Fruit fly (Drosophila melanogaster) whole organism, prepupa: ENCODE data around the gene Vps29.

Source experiments
- Blimp-1 ChIP-seq: fragments of 200-800 bp; sonication (Bioruptor generic); optimal IDR thresholded peaks from 3 replicates; lab custom pipeline; 2017; ENCODE audit warnings: missing biosample characterization, missing genetic modification characterization, mild to moderate bottlenecking, moderate library complexity, missing genetic modification reagents
- CG10631 ChIP-seq: fragments of 200-800 bp; sonication (Bioruptor generic); optimal IDR thresholded peaks from 2 replicates; lab custom pipeline; 2016; ENCODE audit warnings: missing biosample characterization, missing genetic modification characterization
- CG10669 ChIP-seq: fragments of 200-800 bp; sonication (Bioruptor generic); optimal IDR thresholded peaks from 3 replicates; lab custom pipeline; 2018; ENCODE audit warnings: missing biosample characterization, mild to moderate bottlenecking, missing genetic modification characterization, moderate library complexity
- CG11294 ChIP-seq: fragments of 200-800 bp; sonication (Bioruptor generic); IDR thresholded peaks from 2 replicates; pipeline ENCODE4 v1.3.6; 2022; ENCODE audit warnings: missing biosample characterization, missing genetic modification characterization
- CG11762 ChIP-seq: fragments of 200-800 bp; sonication (Bioruptor generic); optimal IDR thresholded peaks from 3 replicates; lab custom pipeline; 2016; ENCODE audit warnings: missing biosample characterization, missing genetic modification characterization; ENCODE audit not compliant: insufficient read depth
- CG1621 ChIP-seq: fragments of 200-800 bp; sonication (Bioruptor generic); optimal IDR thresholded peaks from 3 replicates; lab custom pipeline; 2018; ENCODE audit warnings: missing biosample characterization, mild to moderate bottlenecking, missing genetic modification characterization
- CG16779 ChIP-seq: fragments of 200-800 bp; sonication (Bioruptor generic); optimal IDR thresholded peaks from 3 replicates; lab custom pipeline; 2017; ENCODE audit warnings: missing biosample characterization, mild to moderate bottlenecking, missing genetic modification characterization
- CG3032 ChIP-seq: fragments of 200-800 bp; optimal IDR thresholded peaks from 2 replicates; lab custom pipeline; 2019; ENCODE audit warnings: missing biosample characterization, mild to moderate bottlenecking, missing genetic modification characterization, moderate library complexity
- CG31627 ChIP-seq: fragments of 200-800 bp; sonication (Bioruptor generic); optimal IDR thresholded peaks from 3 replicates; lab custom pipeline; 2016; ENCODE audit warnings: missing biosample characterization, missing genetic modification characterization
- CG34406 ChIP-seq: fragments of 200-800 bp; sonication (Bioruptor generic); optimal IDR thresholded peaks from 3 replicates; lab custom pipeline; 2016; ENCODE audit warnings: missing biosample characterization, missing genetic modification characterization
- CG3919 ChIP-seq: fragments of 200-800 bp; sonication (Bioruptor generic); optimal IDR thresholded peaks from 3 replicates; lab custom pipeline; 2016; ENCODE audit warnings: missing biosample characterization, missing genetic modification characterization
- CG6163 ChIP-seq: fragments of 200-800 bp; sonication (Bioruptor generic); IDR thresholded peaks from 3 replicates; pipeline ENCODE4 v1.3.6; 2022; ENCODE audit warnings: missing biosample characterization, missing genetic modification characterization
- CG6276 ChIP-seq: fragments of 200-800 bp; sonication (Bioruptor generic); optimal IDR thresholded peaks from 2 replicates; lab custom pipeline; 2017; ENCODE audit warnings: missing biosample characterization, mild to moderate bottlenecking, missing genetic modification characterization
- CG6808 ChIP-seq: fragments of 200-800 bp; sonication (Bioruptor generic); optimal IDR thresholded peaks from 3 replicates; lab custom pipeline; 2017; ENCODE audit warnings: missing biosample characterization, missing genetic modification characterization, mild to moderate bottlenecking, moderate library complexity, missing genetic modification reagents
- CG6854 ChIP-seq: fragments of 200-800 bp; sonication (Bioruptor generic); optimal IDR thresholded peaks from 2 replicates; lab custom pipeline; 2017; ENCODE audit warnings: missing biosample characterization, mild to moderate bottlenecking, missing genetic modification characterization
- CG8119 ChIP-seq: fragments of 200-800 bp; sonication (Bioruptor generic); IDR thresholded peaks from 3 replicates; pipeline ENCODE4 v1.3.6; 2022; ENCODE audit warnings: missing biosample characterization, missing genetic modification characterization
- CG8632 ChIP-seq: fragments of 200-800 bp; sonication (Bioruptor generic); optimal IDR thresholded peaks from 3 replicates; lab custom pipeline; 2016; ENCODE audit warnings: missing biosample characterization, missing genetic modification characterization
- Eip75B ChIP-seq: fragments of 200-800 bp; sonication (Bioruptor generic); optimal IDR thresholded peaks from 3 replicates; lab custom pipeline; 2016; ENCODE audit warnings: missing biosample characterization, missing genetic modification characterization
- Eip78C ChIP-seq: fragments of 200-800 bp; sonication (Bioruptor generic); peaks from one replicate; lab custom pipeline; 2016; ENCODE audit warnings: missing biosample characterization, missing genetic modification characterization
- Eip93F ChIP-seq: fragments of 200-800 bp; sonication (Bioruptor generic); optimal IDR thresholded peaks from 2 replicates; lab custom pipeline; 2016; ENCODE audit warnings: missing biosample characterization, mild to moderate bottlenecking, missing genetic modification characterization
- Ets96B ChIP-seq: fragments of 200-800 bp; optimal IDR thresholded peaks from 2 replicates; lab custom pipeline; 2019; ENCODE audit warnings: missing biosample characterization, mild to moderate bottlenecking, missing genetic modification characterization, moderate library complexity
- Hr39 ChIP-seq: fragments of 200-800 bp; sonication (Bioruptor generic); optimal IDR thresholded peaks from 2 replicates; lab custom pipeline; 2016; ENCODE audit warnings: missing biosample characterization, missing genetic modification characterization
- Lpt ChIP-seq: fragments of 200-800 bp; sonication (Bioruptor generic); optimal IDR thresholded peaks from 3 replicates; lab custom pipeline; 2016; ENCODE audit warnings: missing biosample characterization, missing genetic modification characterization
- OdsH ChIP-seq: fragments of 200-800 bp; sonication (Bioruptor generic); optimal IDR thresholded peaks from 3 replicates; lab custom pipeline; 2016; ENCODE audit warnings: missing biosample characterization, missing genetic modification characterization
- Sox102F ChIP-seq: fragments of 200-800 bp; sonication (Bioruptor generic); optimal IDR thresholded peaks from 2 replicates; lab custom pipeline; 2016; ENCODE audit warnings: missing biosample characterization, mild to moderate bottlenecking, missing genetic modification characterization
- Sox14 ChIP-seq: fragments of 200-800 bp; sonication (Bioruptor generic); optimal IDR thresholded peaks from 3 replicates; lab custom pipeline; 2016; ENCODE audit warnings: missing biosample characterization, missing genetic modification characterization
- Sox15 ChIP-seq: fragments of 200-800 bp; sonication (Bioruptor generic); optimal IDR thresholded peaks from 3 replicates; lab custom pipeline; 2016; ENCODE audit warnings: missing biosample characterization, missing genetic modification characterization
- acj6 ChIP-seq: fragments of 200-800 bp; sonication (Bioruptor generic); optimal IDR thresholded peaks from 3 replicates; lab custom pipeline; 2016; ENCODE audit warnings: missing biosample characterization, missing genetic modification characterization
- cyc ChIP-seq: fragments of 200-800 bp; sonication (Bioruptor generic); optimal IDR thresholded peaks from 3 replicates; lab custom pipeline; 2016; ENCODE audit warnings: missing biosample characterization, missing genetic modification characterization
- dac ChIP-seq: fragments of 200-800 bp; sonication (Bioruptor generic); optimal IDR thresholded peaks from 2 replicates; lab custom pipeline; 2017; ENCODE audit warnings: missing biosample characterization, mild to moderate bottlenecking, missing genetic modification characterization
- dsx ChIP-seq: fragments of 200-800 bp; optimal IDR thresholded peaks from 3 replicates; lab custom pipeline; 2019; ENCODE audit warnings: missing biosample characterization, mild to moderate bottlenecking, missing genetic modification characterization, moderate library complexity; ENCODE audit not compliant: poor library complexity, severe bottlenecking
- eg ChIP-seq: fragments of 200-800 bp; sonication (Bioruptor generic); IDR thresholded peaks from 3 replicates; pipeline ENCODE4 v1.3.6; 2022; ENCODE audit warnings: missing biosample characterization, missing genetic modification characterization
- esn ChIP-seq: fragments of 200-800 bp; sonication (Bioruptor generic); optimal IDR thresholded peaks from 2 replicates; lab custom pipeline; 2016; ENCODE audit warnings: missing biosample characterization, mild to moderate bottlenecking, missing genetic modification characterization, moderate library complexity
- fd59A ChIP-seq: fragments of 200-800 bp; sonication (Bioruptor generic); optimal IDR thresholded peaks from 2 replicates; lab custom pipeline; 2017; ENCODE audit warnings: missing biosample characterization, mild to moderate bottlenecking, missing genetic modification characterization, missing genetic modification reagents
- fd85E ChIP-seq: fragments of 200-800 bp; sonication (Bioruptor generic); optimal IDR thresholded peaks from 3 replicates; lab custom pipeline; 2016; ENCODE audit warnings: missing biosample characterization, missing genetic modification characterization
- lz ChIP-seq: fragments of 200-800 bp; sonication (Bioruptor generic); optimal IDR thresholded peaks from 3 replicates; lab custom pipeline; 2016; ENCODE audit warnings: missing biosample characterization, missing genetic modification characterization
- net ChIP-seq: fragments of 200-800 bp; sonication (Bioruptor generic); optimal IDR thresholded peaks from 3 replicates; lab custom pipeline; 2016; ENCODE audit warnings: missing biosample characterization, missing genetic modification characterization
- salr ChIP-seq, 2 experiments: fragments of 200-800 bp; sonication (Bioruptor generic); optimal IDR thresholded peaks; 3 replicates each; lab custom pipeline; 2016 to 2018; ENCODE audit warnings: missing biosample characterization in 2 of 2, missing genetic modification characterization in 2 of 2, mild to moderate bottlenecking in 1 of 2
- spab ChIP-seq: fragments of 200-800 bp; sonication (Bioruptor generic); optimal IDR thresholded peaks from 2 replicates; lab custom pipeline; 2017; ENCODE audit warnings: missing biosample characterization, mild to moderate bottlenecking, missing genetic modification characterization, missing genetic modification reagents
- ss ChIP-seq, 2 experiments: fragments of 200-800 bp; sonication (Bioruptor generic); optimal IDR thresholded peaks; 2 replicates in 1 of 2; 3 replicates in 1 of 2; lab custom pipeline; 2017 to 2018; ENCODE audit warnings: mild to moderate bottlenecking in 2 of 2, missing biosample characterization in 2 of 2, missing genetic modification characterization in 2 of 2, moderate library complexity in 1 of 2
- svp ChIP-seq: fragments of 200-800 bp; sonication (Bioruptor generic); peaks from one replicate; lab custom pipeline; 2016; ENCODE audit warnings: missing biosample characterization, missing genetic modification characterization
- topi ChIP-seq: fragments of 200-800 bp; sonication (Bioruptor generic); optimal IDR thresholded peaks from 3 replicates; lab custom pipeline; 2016; ENCODE audit warnings: missing biosample characterization, missing genetic modification characterization
- vri ChIP-seq: fragments of 200-800 bp; sonication (Bioruptor generic); optimal IDR thresholded peaks from 3 replicates; lab custom pipeline; 2016; ENCODE audit warnings: missing biosample characterization, mild to moderate bottlenecking, missing genetic modification characterization

Vps29 gene

dm6 chr2L:1150554-1150953, at the start of gene Vps29, which contains the start of gene Tfb4:
Gene Vps29, plus strand, starts transcription at chr2L:1150766.
Gene Tfb4, minus strand, starts transcription at chr2L:1150677.
- no peak for TF ChIP-seq fd59A (GFP tag; lab: Kevin White, UChicago)
- TF ChIP-seq CG3032 (tag; lab: Kevin White, UChicago) = peak; percentile 31
- no peak for TF ChIP-seq CG10669 (GFP tag; lab: Kevin White, UChicago)
- TF ChIP-seq CG34406 (GFP tag; lab: Kevin White, UChicago) = no peak
- no peak for TF ChIP-seq OdsH
- TF ChIP-seq Ets96B (tag; lab: Kevin White, UChicago) = no peak
- TF ChIP-seq CG6854 (GFP tag; lab: Kevin White, UChicago) = no peak
- TF ChIP-seq CG11294 (GFP tag; lab: Robert Waterston, UW) = no peak
- peak; percentile 42 for TF ChIP-seq lz
- TF ChIP-seq Eip75B (GFP tag; lab: Kevin White, UChicago) = no peak
- TF ChIP-seq ss (GFP tag; optimal IDR thresholded peaks at IDR 0.05; lab: Kevin White, UChicago) = no peak
- TF ChIP-seq CG8632 (GFP tag; lab: Kevin White, UChicago) = no peak
- no peak for TF ChIP-seq topi (GFP tag; lab: Kevin White, UChicago)
- TF ChIP-seq vri (GFP tag; lab: Kevin White, UChicago) = no peak
- no peak for TF ChIP-seq Sox102F (GFP tag; lab: Kevin White, UChicago)
- peak; percentile 78 for TF ChIP-seq CG6163
- no peak for TF ChIP-seq CG6808 (GFP tag; lab: Kevin White, UChicago)
- no peak for TF ChIP-seq Eip78C
- no peak for TF ChIP-seq Sox15 (GFP tag; lab: Kevin White, UChicago)
- peak; percentile 70 for TF ChIP-seq esn (GFP tag; lab: Kevin White, UChicago)
- TF ChIP-seq CG6276 (GFP tag; lab: Kevin White, UChicago) = no peak
- TF ChIP-seq CG31627 = peak; percentile 48
- peak; percentile 58; the same call in 2 of the 3 replicates for TF ChIP-seq eg (GFP tag; lab: Robert Waterston, UW)

dm6 chr2L:1102349-1102748, 48.2 kb upstream of the Vps29 start, which contains the start of gene CG4629:
Gene CG4629, minus strand, starts transcription at chr2L:1102504.
- TF ChIP-seq CG11294 (GFP tag; lab: Robert Waterston, UW) = no peak
- peak; percentile 90 for TF ChIP-seq svp
- TF ChIP-seq CG8119 (GFP tag; lab: Robert Waterston, UW) = peak; percentile 19; the same call in 1 of the 3 replicates
- TF ChIP-seq CG3032 (tag; lab: Kevin White, UChicago) = no peak
- TF ChIP-seq net = peak; percentile 77
- peak; percentile 65 for TF ChIP-seq eg (GFP tag; lab: Robert Waterston, UW)
- TF ChIP-seq CG16779 (tag; lab: Kevin White, UChicago) = peak; percentile 9
- TF ChIP-seq Sox14 = no peak
- no peak for TF ChIP-seq CG31627
- TF ChIP-seq CG1621 (tag; lab: Kevin White, UChicago) = no peak

DNA sequence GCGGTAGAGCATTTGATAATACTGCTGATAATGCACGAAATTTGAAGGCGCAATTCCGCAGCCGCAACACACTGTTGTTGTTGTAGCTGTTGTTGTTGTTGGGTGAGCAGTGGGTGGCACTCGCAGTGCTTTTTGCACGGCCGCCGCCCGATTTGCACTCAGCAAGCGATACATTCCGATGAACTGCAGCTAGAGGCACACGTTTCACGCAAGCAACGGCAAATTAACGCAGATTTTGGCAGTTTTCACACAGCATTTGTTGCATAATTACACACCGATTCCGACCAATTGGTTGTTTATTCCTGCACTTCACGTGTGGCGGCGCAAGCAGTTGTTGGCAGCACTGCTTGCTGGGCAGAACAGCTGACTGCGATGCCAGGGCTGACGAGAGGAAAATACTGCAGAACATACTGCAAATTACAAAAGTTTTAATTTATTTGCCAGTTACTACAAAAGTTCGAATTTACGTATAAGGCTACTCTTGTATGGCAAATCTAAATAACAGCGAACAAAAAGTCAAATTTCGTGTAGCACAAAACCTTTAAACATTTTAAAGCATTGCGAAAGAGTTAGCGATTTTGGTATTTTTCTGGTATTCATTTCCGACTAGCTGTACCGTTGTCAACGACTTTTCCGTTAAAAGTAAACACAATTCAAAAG, 42.4 kb upstream of the Vps29 start, which contains the start of the genes PolrMT and CG14339:
Gene PolrMT, minus strand, starts transcription at position 345 of the 660 bp plus-strand sequence.
Gene CG14339, plus strand, starts transcription at position 512 of the 660 bp plus-strand sequence.
- TF ChIP-seq cyc (GFP tag; lab: Kevin White, UChicago) = no peak
- no peak for TF ChIP-seq CG11762 (GFP tag; lab: Kevin White, UChicago)
- TF ChIP-seq CG6163 = no peak
- no peak for TF ChIP-seq CG8119 (GFP tag; lab: Robert Waterston, UW)
- no peak for TF ChIP-seq CG6854 (GFP tag; lab: Kevin White, UChicago)
- no peak for TF ChIP-seq acj6 (GFP tag; lab: Kevin White, UChicago)
- no peak for TF ChIP-seq Blimp-1 (GFP tag; lab: Kevin White, UChicago)
- no peak for TF ChIP-seq fd85E
- TF ChIP-seq salr (GFP tag; optimal IDR thresholded peaks at IDR 0.05; lab: Kevin White, UChicago) = no peak
- TF ChIP-seq CG34406 (GFP tag; lab: Kevin White, UChicago) = no peak
- TF ChIP-seq fd59A (GFP tag; lab: Kevin White, UChicago) = no peak
- no peak for TF ChIP-seq dsx (GFP tag; lab: Kevin White, UChicago)
- TF ChIP-seq CG31627 = peak; percentile 13
- TF ChIP-seq CG3032 (tag; lab: Kevin White, UChicago) = peak; percentile 1
- TF ChIP-seq Hr39 (GFP tag; lab: Kevin White, UChicago) = peak; percentile 0
- no peak for TF ChIP-seq ss (GFP tag; optimal IDR thresholded peaks at IDR 0.05; lab: Kevin White, UChicago)
- TF ChIP-seq CG6276 (GFP tag; lab: Kevin White, UChicago) = no peak
- no peak for TF ChIP-seq dac (GFP tag; lab: Kevin White, UChicago)
- no peak for TF ChIP-seq CG6808 (GFP tag; lab: Kevin White, UChicago)
- no peak for TF ChIP-seq CG8632 (GFP tag; lab: Kevin White, UChicago)
- TF ChIP-seq lz = no peak
- no peak for TF ChIP-seq OdsH
- TF ChIP-seq net = no peak
- TF ChIP-seq esn (GFP tag; lab: Kevin White, UChicago) = peak; percentile 47
- no peak for TF ChIP-seq spab (GFP tag; lab: Kevin White, UChicago)
- TF ChIP-seq CG3919 (GFP tag; lab: Kevin White, UChicago) = no peak
- TF ChIP-seq Eip93F (GFP tag; lab: Kevin White, UChicago) = no peak
- no peak for TF ChIP-seq eg (GFP tag; lab: Robert Waterston, UW)
- TF ChIP-seq Lpt = no peak
- TF ChIP-seq CG10631 (GFP tag; lab: Kevin White, UChicago) = no peak
- no peak for TF ChIP-seq svp
